Worm (Caenorhabditis elegans) whole organism, L4 larva: ENCODE measurements around the gene R11G1.1.

ENCODE experiments used
- F49E8.2 ChIP-seq: sonication (generic microtip); optimal IDR thresholded peaks from 2 replicates; lab custom pipeline; 2016; ENCODE audit warnings: missing compliant biosample characterization, mild to moderate bottlenecking, missing genetic modification characterization, borderline replicate concordance
- dve-1 ChIP-seq: sonication (generic microtip); optimal IDR thresholded peaks from 2 replicates; lab custom pipeline; 2017; ENCODE audit warnings: antibody characterized with exemption, mild to moderate bottlenecking, missing genetic modification characterization, missing compliant biosample characterization; ENCODE audit not compliant: insufficient read depth
- mdl-1 ChIP-seq, 2 experiments: fragments of 150-350 bp in 1 of 2; sonication (generic microtip) in 1 of 2; optimal IDR thresholded peaks; 2 replicates each; lab custom pipeline; 2014 to 2017; ENCODE audit warnings: missing biosample characterization in 2 of 2, missing genetic modification characterization in 2 of 2
- nhr-102 ChIP-seq: sonication (generic microtip); optimal IDR thresholded peaks from 2 replicates; lab custom pipeline; 2016; ENCODE audit warnings: mild to moderate bottlenecking, missing genetic modification characterization, moderate library complexity, missing compliant biosample characterization
- nhr-28 ChIP-seq: fragments of 150-350 bp; optimal IDR thresholded peaks from 2 replicates; lab custom pipeline; 2014; ENCODE audit warnings: missing biosample characterization, missing genetic modification characterization
- zag-1 ChIP-seq: fragments of 150-350 bp; optimal IDR thresholded peaks from 2 replicates; lab custom pipeline; 2014; ENCODE audit warnings: missing biosample characterization, missing genetic modification characterization

- no peak for TF ChIP-seq zag-1 (tag; lab: Kevin White, UChicago)
- TF ChIP-seq nhr-28 (tag; lab: Kevin White, UChicago): no peak
- TF ChIP-seq F49E8.2 (tag; lab: Kevin White, UChicago): no peak
- no peak for TF ChIP-seq nhr-102 (tag; lab: Kevin White, UChicago)
- no peak for TF ChIP-seq mdl-1 (tag; optimal IDR thresholded peaks at IDR 0.05; lab: Kevin White, UChicago)
- TF ChIP-seq dve-1 (tag; lab: Kevin White, UChicago): no peak
Measured at ce11 chrX:3623162-3623561, 36.1 kb upstream of the R11G1.1 start, which contains the start of gene C18B2.2.
